Worm (Caenorhabditis elegans): ENCODE measurements around the gene wago-4.

Gene wago-4

ce11 chrII:12880406-12880805 lies 38.9 kb upstream of the wago-4 start, which contains the start of gene F35C5.1:
Gene F35C5.1, plus strand, starts transcription at chrII:12880804.
- TF ChIP-seq nhr-25 (tag; optimal IDR thresholded peaks at IDR 0.05) = no peak
- no peak for TF ChIP-seq elt-3 (tag; optimal IDR thresholded peaks at IDR 0.05)
- TF ChIP-seq unc-39 (tag; optimal IDR thresholded peaks at IDR 0.05) = no peak
- TF ChIP-seq blmp-1 (tag; optimal IDR thresholded peaks at IDR 0.05; ENCODE audit: insufficient read depth) = no peak
- no peak for TF ChIP-seq fos-1 (tag; optimal IDR thresholded peaks at IDR 0.05)
- no peak for TF ChIP-seq mab-5 (tag; optimal IDR thresholded peaks at IDR 0.05)
- TF ChIP-seq elt-1 (tag; optimal IDR thresholded peaks at IDR 0.05) = no peak
- no peak for TF ChIP-seq nhr-129 (tag; optimal IDR thresholded peaks at IDR 0.05)
- no peak for TF ChIP-seq mdl-1 (tag; optimal IDR thresholded peaks at IDR 0.05)
- no peak for TF ChIP-seq ceh-82 (tag; optimal IDR thresholded peaks at IDR 0.05)
- TF ChIP-seq nhr-23 (tag; optimal IDR thresholded peaks at IDR 0.05) = no peak
- no peak for TF ChIP-seq R02D3.7 (tag; optimal IDR thresholded peaks at IDR 0.05)
- no peak for TF ChIP-seq dmd-4 (tag; optimal IDR thresholded peaks at IDR 0.05)
- TF ChIP-seq sma-3 (GFP tag; optimal IDR thresholded peaks at IDR 0.05) = no peak

ce11 chrII:12884972-12885371 lies 34.4 kb upstream of the wago-4 start, which contains the start of gene sra-14:
Gene sra-14, plus strand, starts transcription at chrII:12885272.
- no peak for TF ChIP-seq nhr-25 (tag; optimal IDR thresholded peaks at IDR 0.05)
- TF ChIP-seq ZK546.5 (tag; optimal IDR thresholded peaks at IDR 0.05) = no peak
- no peak for TF ChIP-seq elt-1 (tag; optimal IDR thresholded peaks at IDR 0.05)
- TF ChIP-seq egl-27 (tag; optimal IDR thresholded peaks at IDR 0.05) = no peak
- no peak for TF ChIP-seq ama-1 (optimal IDR thresholded peaks at IDR 0.05)
- no peak for TF ChIP-seq lsy-2 (tag; optimal IDR thresholded peaks at IDR 0.05)
- TF ChIP-seq mbf-1 (tag; optimal IDR thresholded peaks at IDR 0.05) = no peak
- TF ChIP-seq R02D3.7 (tag; optimal IDR thresholded peaks at IDR 0.05) = no peak
- TF ChIP-seq ceh-82 (tag; optimal IDR thresholded peaks at IDR 0.05) = no peak
- TF ChIP-seq lin-11 (tag; optimal IDR thresholded peaks at IDR 0.05) = no peak
- no peak for TF ChIP-seq lin-13 (GFP tag; optimal IDR thresholded peaks at IDR 0.05)
- TF ChIP-seq blmp-1 (tag; optimal IDR thresholded peaks at IDR 0.05; ENCODE audit: insufficient read depth) = no peak
- no peak for TF ChIP-seq mdl-1 (tag; optimal IDR thresholded peaks at IDR 0.05)
- no peak for TF ChIP-seq nhr-11 (tag; optimal IDR thresholded peaks at IDR 0.05)
- no peak for TF ChIP-seq unc-62 (GFP tag; optimal IDR thresholded peaks at IDR 0.05)
- TF ChIP-seq lin-39 (tag; optimal IDR thresholded peaks at IDR 0.05) = no peak

ce11 chrII:12888471-12888870 lies 30.9 kb upstream of the wago-4 start, which contains the start of gene F35C5.3:
Gene F35C5.3, plus strand, starts transcription at chrII:12888771.
- no peak for TF ChIP-seq ceh-16 (tag; optimal IDR thresholded peaks at IDR 0.05)
- no peak for TF ChIP-seq sma-9 (GFP tag; optimal IDR thresholded peaks at IDR 0.05)
- TF ChIP-seq sma-9 (tag; optimal IDR thresholded peaks at IDR 0.05) = no peak
- no peak for TF ChIP-seq sem-4 (tag; optimal IDR thresholded peaks at IDR 0.05)
- TF ChIP-seq F13H6.1 (tag; optimal IDR thresholded peaks at IDR 0.05) = no peak
- TF ChIP-seq lin-39 (tag; optimal IDR thresholded peaks at IDR 0.05) = no peak
- no peak for TF ChIP-seq aly-2 (tag; optimal IDR thresholded peaks at IDR 0.05)
- TF ChIP-seq lin-13 (GFP tag; optimal IDR thresholded peaks at IDR 0.05) = no peak
- TF ChIP-seq zag-1 (tag; optimal IDR thresholded peaks at IDR 0.05) = no peak
- TF ChIP-seq unc-55 (GFP tag; optimal IDR thresholded peaks at IDR 0.05) = no peak
- TF ChIP-seq nhr-25 (tag; optimal IDR thresholded peaks at IDR 0.05) = no peak
- no peak for TF ChIP-seq lin-11 (tag; optimal IDR thresholded peaks at IDR 0.05)
- TF ChIP-seq ztf-4 (tag; optimal IDR thresholded peaks at IDR 0.05) = no peak
- no peak for TF ChIP-seq ceh-82 (tag; optimal IDR thresholded peaks at IDR 0.05)
- TF ChIP-seq mbf-1 (tag; optimal IDR thresholded peaks at IDR 0.05) = no peak
- no peak for TF ChIP-seq unc-62 (GFP tag; optimal IDR thresholded peaks at IDR 0.05)
- no peak for TF ChIP-seq ZK546.5 (tag; optimal IDR thresholded peaks at IDR 0.05)
- TF ChIP-seq egl-27 (tag; optimal IDR thresholded peaks at IDR 0.05) = no peak
- TF ChIP-seq sma-3 (GFP tag; optimal IDR thresholded peaks at IDR 0.05) = no peak
- no peak for TF ChIP-seq ztf-1 (GFP tag; conservative IDR thresholded peaks at IDR 0.05)
- no peak for TF ChIP-seq nhr-237 (tag; optimal IDR thresholded peaks at IDR 0.05)

DNA sequence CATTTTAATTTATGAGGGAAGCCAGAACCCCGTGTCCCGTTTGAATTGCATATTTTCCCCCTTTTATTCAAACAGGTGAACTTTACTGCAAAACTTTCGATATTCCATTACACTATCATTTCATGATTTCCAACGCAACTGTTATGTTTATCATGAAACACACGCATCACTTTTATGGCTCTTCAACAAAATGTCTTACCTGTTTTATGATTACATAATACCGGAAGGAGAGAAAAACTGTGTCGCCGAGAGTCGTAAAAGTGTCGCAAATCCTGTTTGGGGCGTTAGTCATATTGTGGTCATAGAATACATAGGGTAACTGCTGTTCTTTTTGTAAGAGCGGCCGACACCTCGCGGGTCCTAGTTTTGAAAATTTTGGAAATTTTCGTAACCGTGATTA lies 26.9 kb upstream of the wago-4 start:
- TF ChIP-seq fos-1 (tag; optimal IDR thresholded peaks at IDR 0.05) = peak; percentile 77
- TF ChIP-seq mdl-1 (tag; optimal IDR thresholded peaks at IDR 0.05) = no peak
